Fruit fly (Drosophila melanogaster) whole organism, embryonic: Measurements from ENCODE around the gene CG33932.

Source experiments
- CG10462 ChIP-seq: fragments of 200-800 bp; sonication (Bioruptor generic); optimal IDR thresholded peaks from 2 replicates; lab custom pipeline; 2016; ENCODE audit warnings: missing biosample characterization, missing genetic modification characterization
- CG10543 ChIP-seq: fragments of 200-800 bp; sonication (Bioruptor generic); optimal IDR thresholded peaks from 3 replicates; lab custom pipeline; 2017; ENCODE audit warnings: missing biosample characterization, mild to moderate bottlenecking, missing genetic modification characterization, moderate library complexity
- CG12769 ChIP-seq: fragments of 200-800 bp; sonication (Bioruptor generic); optimal IDR thresholded peaks from 2 replicates; lab custom pipeline; 2019; ENCODE audit warnings: missing biosample characterization, mild to moderate bottlenecking, missing genetic modification characterization, moderate library complexity
- CG14860 ChIP-seq: fragments of 200-800 bp; sonication (Bioruptor generic); IDR thresholded peaks from 3 replicates; pipeline ENCODE4 v1.3.6; 2022; ENCODE audit warnings: missing biosample characterization, missing genetic modification characterization; ENCODE audit not compliant: partially characterized antibody
- CG15073 ChIP-seq: fragments of 200-800 bp; sonication (Bioruptor generic); optimal IDR thresholded peaks from 2 replicates; lab custom pipeline; 2016; ENCODE audit warnings: missing biosample characterization, missing genetic modification characterization
- CG17802 ChIP-seq: fragments of 200-800 bp; sonication (Bioruptor generic); optimal IDR thresholded peaks from 2 replicates; lab custom pipeline; 2018; ENCODE audit warnings: missing biosample characterization, mild to moderate bottlenecking, missing genetic modification characterization, moderate library complexity
- CG2712 ChIP-seq: fragments of 200-800 bp; optimal IDR thresholded peaks from 3 replicates; lab custom pipeline; 2019; ENCODE audit warnings: missing biosample characterization, mild to moderate bottlenecking, missing genetic modification characterization, moderate library complexity
- CG30020 ChIP-seq: fragments of 200-800 bp; optimal IDR thresholded peaks from 2 replicates; lab custom pipeline; 2019; ENCODE audit warnings: missing biosample characterization, mild to moderate bottlenecking, missing genetic modification characterization, moderate library complexity
- CG30431 ChIP-seq: fragments of 200-800 bp; sonication (Bioruptor generic); optimal IDR thresholded peaks from 2 replicates; lab custom pipeline; 2017; ENCODE audit warnings: missing biosample characterization, missing genetic modification characterization
- CG31365 ChIP-seq: fragments of 200-800 bp; sonication (Bioruptor generic); optimal IDR thresholded peaks from 2 replicates; lab custom pipeline; 2018; ENCODE audit warnings: missing biosample characterization, mild to moderate bottlenecking, missing genetic modification characterization
- CG33557 ChIP-seq: fragments of 200-800 bp; sonication (Bioruptor generic); optimal IDR thresholded peaks from 2 replicates; lab custom pipeline; 2019; ENCODE audit warnings: missing biosample characterization, mild to moderate bottlenecking, missing genetic modification characterization, moderate library complexity
- CG3847 ChIP-seq: fragments of 200-800 bp; sonication (Bioruptor generic); IDR thresholded peaks from 2 replicates; pipeline ENCODE4 v1.3.6; 2022; ENCODE audit warnings: missing biosample characterization, missing genetic modification characterization
- CG4617 ChIP-seq: fragments of 200-800 bp; sonication (Bioruptor generic); optimal IDR thresholded peaks from 3 replicates; lab custom pipeline; 2016; ENCODE audit warnings: missing biosample characterization, missing genetic modification characterization, borderline replicate concordance
- CG4820 ChIP-seq: fragments of 200-800 bp; sonication (Bioruptor generic); optimal IDR thresholded peaks from 3 replicates; lab custom pipeline; 2016; ENCODE audit warnings: missing biosample characterization, missing genetic modification characterization
- CG4854 ChIP-seq: fragments of 200-800 bp; sonication (Bioruptor generic); optimal IDR thresholded peaks from 2 replicates; lab custom pipeline; 2016; ENCODE audit warnings: missing biosample characterization, missing genetic modification characterization, inconsistent platforms
- CG6272 ChIP-seq: fragments of 200-800 bp; sonication (Bioruptor generic); IDR thresholded peaks from 2 replicates; pipeline ENCODE4 v1.3.6; 2022; ENCODE audit warnings: missing biosample characterization, missing genetic modification characterization
- CG6683 ChIP-seq: fragments of 200-800 bp; sonication (Bioruptor generic); optimal IDR thresholded peaks from 2 replicates; lab custom pipeline; 2017; ENCODE audit warnings: missing biosample characterization, mild to moderate bottlenecking, missing genetic modification characterization, missing genetic modification reagents
- CG6765 ChIP-seq: fragments of 200-800 bp; sonication (Bioruptor generic); optimal IDR thresholded peaks from 3 replicates; lab custom pipeline; 2017; ENCODE audit warnings: missing biosample characterization, mild to moderate bottlenecking, missing genetic modification characterization
- CG7745 ChIP-seq: fragments of 200-800 bp; sonication (Bioruptor generic); optimal IDR thresholded peaks from 2 replicates; lab custom pipeline; 2018; ENCODE audit warnings: missing biosample characterization, mild to moderate bottlenecking, missing genetic modification characterization, moderate library complexity
- CG7928 ChIP-seq: fragments of 200-800 bp; sonication (Bioruptor generic); optimal IDR thresholded peaks from 2 replicates; lab custom pipeline; 2017; ENCODE audit warnings: missing biosample characterization, mild to moderate bottlenecking, missing genetic modification characterization
- CG9876 ChIP-seq: fragments of 200-800 bp; sonication (Bioruptor generic); optimal IDR thresholded peaks from 2 replicates; lab custom pipeline; 2016; ENCODE audit warnings: missing biosample characterization, missing genetic modification characterization
- Dbx ChIP-seq: fragments of 200-800 bp; sonication (Bioruptor generic); IDR thresholded peaks from 3 replicates; pipeline ENCODE4 v1.3.6; 2022; ENCODE audit warnings: missing biosample characterization, missing genetic modification characterization
- Elba2 ChIP-seq: fragments of 200-800 bp; sonication (Bioruptor generic); optimal IDR thresholded peaks from 3 replicates; lab custom pipeline; 2016; ENCODE audit warnings: missing biosample characterization, missing genetic modification characterization
- Fer2 ChIP-seq: fragments of 200-800 bp; sonication (Bioruptor generic); optimal IDR thresholded peaks from 2 replicates; lab custom pipeline; 2018; ENCODE audit warnings: missing biosample characterization, mild to moderate bottlenecking, missing genetic modification characterization, moderate library complexity
- GATAe ChIP-seq: fragments of 200-800 bp; sonication (Bioruptor generic); conservative IDR thresholded peaks from 2 replicates; pipeline ENCODE4 v1.3.6; 2022; ENCODE audit warnings: missing biosample characterization, missing genetic modification characterization
- Lim3 ChIP-seq: fragments of 200-800 bp; sonication (Bioruptor generic); IDR thresholded peaks from 2 replicates; pipeline ENCODE4 v1.3.6; 2022; ENCODE audit warnings: missing biosample characterization, missing genetic modification characterization
- MBD-R2 ChIP-seq: fragments of 200-800 bp; sonication (Bioruptor generic); IDR thresholded peaks from 2 replicates; pipeline ENCODE4 v1.3.6; 2022; ENCODE audit warnings: missing biosample characterization, missing genetic modification characterization
- MESR4 ChIP-seq: fragments of 200-800 bp; sonication (Bioruptor generic); optimal IDR thresholded peaks from 2 replicates; lab custom pipeline; 2018; ENCODE audit warnings: missing biosample characterization, mild to moderate bottlenecking, missing genetic modification characterization, moderate library complexity
- Med ChIP-seq: fragments of 200-800 bp; sonication (Bioruptor generic); peaks from one replicate; lab custom pipeline; 2016; ENCODE audit warnings: missing biosample characterization, missing genetic modification characterization, mild to moderate bottlenecking, inconsistent platforms, moderate library complexity
- Oli ChIP-seq: fragments of 200-800 bp; sonication (Bioruptor generic); optimal IDR thresholded peaks from 2 replicates; lab custom pipeline; 2018; ENCODE audit warnings: missing biosample characterization, mild to moderate bottlenecking, missing genetic modification characterization, moderate library complexity
- Poxn ChIP-seq: fragments of 200-800 bp; sonication (Bioruptor generic); IDR thresholded peaks from 2 replicates; pipeline ENCODE4 v1.3.6; 2022; ENCODE audit warnings: missing biosample characterization, missing genetic modification characterization
- amos ChIP-seq: fragments of 200-800 bp; sonication (Bioruptor generic); IDR thresholded peaks from 2 replicates; pipeline ENCODE4 v1.3.6; 2022; ENCODE audit warnings: missing biosample characterization, missing genetic modification characterization; ENCODE audit not compliant: partially characterized antibody
- aop ChIP-seq: fragments of 200-800 bp; sonication (Bioruptor generic); IDR thresholded peaks from 2 replicates; pipeline ENCODE4 v1.3.6; 2022; ENCODE audit warnings: missing biosample characterization, missing genetic modification characterization
- ara ChIP-seq: fragments of 200-800 bp; sonication (Bioruptor generic); IDR thresholded peaks from 2 replicates; pipeline ENCODE4 v1.3.6; 2022; ENCODE audit warnings: missing biosample characterization, missing genetic modification characterization
- cas ChIP-seq: fragments of 200-800 bp; sonication (Bioruptor generic); IDR thresholded peaks from 2 replicates; pipeline ENCODE4 v1.3.6; 2022; ENCODE audit warnings: missing biosample characterization, missing genetic modification characterization
- chinmo ChIP-seq: fragments of 200-800 bp; sonication (Bioruptor generic); IDR thresholded peaks from 4 replicates; pipeline ENCODE4 v1.3.6; 2022; ENCODE audit warnings: missing biosample characterization, missing genetic modification characterization; ENCODE audit not compliant: partially characterized antibody
- exex ChIP-seq: fragments of 200-800 bp; sonication (Bioruptor generic); optimal IDR thresholded peaks from 4 replicates; lab custom pipeline; 2018; ENCODE audit warnings: missing biosample characterization, mild to moderate bottlenecking, missing genetic modification characterization, moderate library complexity
- lilli ChIP-seq: fragments of 200-800 bp; sonication (Bioruptor generic); optimal IDR thresholded peaks from 3 replicates; lab custom pipeline; 2016; ENCODE audit warnings: missing biosample characterization, missing genetic modification characterization
- oc ChIP-seq: fragments of 200-800 bp; sonication (Bioruptor generic); optimal IDR thresholded peaks from 2 replicates; lab custom pipeline; 2018; ENCODE audit warnings: missing biosample characterization, mild to moderate bottlenecking, missing genetic modification characterization, moderate library complexity
- pita ChIP-seq: fragments of 200-800 bp; sonication (Bioruptor generic); optimal IDR thresholded peaks from 2 replicates; lab custom pipeline; 2017; ENCODE audit warnings: missing biosample characterization, mild to moderate bottlenecking, missing genetic modification characterization
- salm ChIP-seq: fragments of 200-800 bp; sonication (Bioruptor generic); optimal IDR thresholded peaks from 2 replicates; lab custom pipeline; 2018; ENCODE audit warnings: missing biosample characterization, mild to moderate bottlenecking, missing genetic modification characterization
- sd ChIP-seq: fragments of 200-800 bp; sonication (Bioruptor generic); optimal IDR thresholded peaks from 3 replicates; lab custom pipeline; 2018; ENCODE audit warnings: missing biosample characterization, mild to moderate bottlenecking, missing genetic modification characterization, moderate library complexity
- sens-2 ChIP-seq: fragments of 200-800 bp; sonication (Bioruptor generic); IDR thresholded peaks from 2 replicates; pipeline ENCODE4 v1.3.6; 2022; ENCODE audit warnings: missing biosample characterization, missing genetic modification characterization
- slbo ChIP-seq: fragments of 200-800 bp; sonication (Bioruptor generic); IDR thresholded peaks from 2 replicates; pipeline ENCODE4 v1.3.6; 2022; ENCODE audit warnings: missing biosample characterization, missing genetic modification characterization
- ssp ChIP-seq: fragments of 200-800 bp; sonication (Bioruptor generic); IDR thresholded peaks from 2 replicates; pipeline ENCODE4 v1.3.6; 2022; ENCODE audit warnings: missing biosample characterization, missing genetic modification characterization
- twi ChIP-seq: fragments of 200-800 bp; optimal IDR thresholded peaks from 2 replicates; lab custom pipeline; 2019; ENCODE audit warnings: missing biosample characterization, mild to moderate bottlenecking, missing genetic modification characterization, moderate library complexity
- vfl ChIP-seq: fragments of 200-800 bp; sonication (Bioruptor generic); optimal IDR thresholded peaks from 2 replicates; lab custom pipeline; 2016; ENCODE audit warnings: missing biosample characterization, missing genetic modification characterization
- vnd ChIP-seq: fragments of 200-800 bp; sonication (Bioruptor generic); IDR thresholded peaks from 3 replicates; pipeline ENCODE4 v1.3.6; 2022; ENCODE audit warnings: missing biosample characterization, missing genetic modification characterization; ENCODE audit not compliant: partially characterized antibody
- vvl ChIP-seq: fragments of 200-800 bp; sonication (Bioruptor generic); IDR thresholded peaks from 2 replicates; pipeline ENCODE4 v1.3.6; 2022; ENCODE audit warnings: missing biosample characterization, missing genetic modification characterization
- zf30C ChIP-seq: fragments of 200-800 bp; sonication (Bioruptor generic); optimal IDR thresholded peaks from 3 replicates; lab custom pipeline; 2018; ENCODE audit warnings: missing biosample characterization, mild to moderate bottlenecking, missing genetic modification characterization

The CG33932 gene

DNA sequence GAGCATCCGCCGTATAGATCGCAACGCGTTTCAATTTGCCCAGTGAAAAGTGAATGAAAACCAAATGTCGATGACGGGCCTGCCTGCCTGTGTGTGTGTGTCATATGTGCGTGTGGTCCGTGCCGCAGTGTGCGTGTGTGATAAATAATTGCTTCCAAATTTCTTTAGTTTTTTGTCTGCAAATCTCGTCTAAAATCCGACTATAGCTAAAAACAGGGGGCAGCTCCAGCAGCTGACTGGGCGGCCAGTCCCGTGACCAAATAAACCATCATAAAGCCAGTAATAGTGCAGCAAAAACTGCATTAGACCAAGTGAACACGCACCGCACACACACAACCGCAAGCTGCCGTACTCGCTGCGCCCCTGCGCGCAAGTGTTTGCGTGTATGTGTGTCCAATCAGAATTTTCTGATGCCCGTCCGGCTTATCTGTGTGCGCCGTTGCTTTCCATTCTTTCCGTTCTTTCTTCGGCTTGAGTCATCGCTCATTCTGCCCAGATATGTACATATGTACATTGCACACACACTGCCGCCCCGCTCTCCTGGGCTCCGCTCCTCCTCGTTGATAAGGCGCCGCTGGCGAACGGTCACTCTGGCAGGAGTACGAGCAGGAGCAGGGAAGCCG is 46.9 kb upstream of the CG33932 start (continued):
- TF ChIP-seq CG12769 (no peak), CG17802 (no peak), CG4854 (GFP tag; lab: Kevin White, UChicago) (no peak), CG2712 (tag; lab: Kevin White, UChicago) (peak; percentile 3), oc (tag; lab: Kevin White, UChicago) (no peak), vnd (GFP tag; lab: Robert Waterston, UW) (no peak), vvl (GFP tag; lab: Robert Waterston, UW) (no peak), CG4617 (peak; percentile 17), slbo (GFP tag; lab: Robert Waterston, UW) (no peak), CG30431 (no peak), pita (GFP tag; lab: Kevin White, UChicago) (no peak), ara (GFP tag; lab: Robert Waterston, UW) (peak; percentile 21; the same call in 1 of the 2 replicates), zf30C (GFP tag; lab: Kevin White, UChicago) (no peak), twi (no peak), lilli (no peak), Med (peak; percentile 61), CG9876 (GFP tag; lab: Kevin White, UChicago) (no peak), chinmo (GFP tag; lab: Robert Waterston, UW) (0 out of 4 replicates have a peak, but pooled peaks have one; percentile 61), CG3847 (no peak), aop (GFP tag; lab: Robert Waterston, UW) (no peak), CG4820 (no peak), Fer2 (tag; lab: Kevin White, UChicago) (no peak), CG6683 (GFP tag; lab: Kevin White, UChicago) (no peak), GATAe (0 out of 2 replicates have a peak, but pooled peaks have one; percentile 22), Dbx (GFP tag; lab: Robert Waterston, UW) (no peak), CG7745 (tag; lab: Kevin White, UChicago) (no peak), CG15073 (no peak), Lim3 (GFP tag; lab: Robert Waterston, UW) (no peak), ssp (GFP tag; lab: Robert Waterston, UW) (no peak), CG33557 (GFP tag; lab: Kevin White, UChicago) (peak; percentile 17), CG30020 (tag; lab: Kevin White, UChicago) (no peak), CG6765 (GFP tag; lab: Kevin White, UChicago) (no peak), CG14860 (GFP tag; lab: Robert Waterston, UW) (no peak), CG10543 (GFP tag; lab: Kevin White, UChicago) (peak; percentile 42), amos (GFP tag; lab: Robert Waterston, UW) (no peak), salm (tag; lab: Kevin White, UChicago) (no peak), cas (no peak), vfl (GFP tag; lab: Kevin White, UChicago) (no peak), CG31365 (tag; lab: Kevin White, UChicago) (no peak), MESR4 (peak; percentile 20), sens-2 (no peak), Elba2 (GFP tag; lab: Kevin White, UChicago) (peak; percentile 76), CG7928 (GFP tag; lab: Kevin White, UChicago) (no peak), exex (tag; lab: Kevin White, UChicago) (no peak), Oli (no peak), CG10462 (GFP tag; lab: Kevin White, UChicago) (no peak), Poxn (GFP tag; lab: Robert Waterston, UW) (no peak), CG6272 (no peak), sd (tag; lab: Kevin White, UChicago) (no peak), MBD-R2 (GFP tag; lab: Robert Waterston, UW) (no peak)
